Fruit fly (Drosophila melanogaster): ENCODE measurements around the gene Abl.

Gene Abl

DNA sequence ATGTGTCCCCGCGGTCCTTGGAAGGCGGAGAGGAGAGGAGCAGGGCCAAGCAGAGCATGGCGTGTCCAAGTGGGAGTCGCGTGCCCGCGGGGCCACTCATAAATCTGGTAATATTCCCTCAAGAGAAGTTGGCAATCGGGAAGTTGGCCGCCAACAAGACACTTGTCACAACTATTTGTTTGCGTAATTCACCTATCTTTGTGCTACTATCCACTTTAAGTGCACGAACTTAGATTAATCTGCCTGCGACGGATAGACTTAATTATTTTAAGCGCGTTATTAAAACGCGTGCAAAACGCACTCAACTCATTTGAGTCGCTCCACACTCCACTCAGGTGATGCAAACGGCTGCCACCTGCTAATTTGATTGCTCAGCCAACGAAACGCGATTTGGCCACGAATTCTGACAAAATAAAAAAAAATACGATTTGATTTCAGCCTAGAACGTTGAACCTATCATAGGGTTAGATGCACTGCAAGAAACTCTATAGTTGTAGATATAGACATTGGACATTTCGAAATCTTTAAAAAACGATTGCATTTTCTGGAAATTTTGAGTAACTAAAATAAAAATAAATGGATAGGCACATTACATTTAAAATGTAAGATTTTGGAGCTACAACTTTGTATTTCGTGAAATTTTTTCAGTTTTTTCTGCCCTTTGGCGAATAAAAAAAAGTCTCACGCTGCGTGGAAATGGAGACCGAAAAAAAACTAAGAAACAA, 76.5 kb downstream of the Abl start:
- TF ChIP-seq CG32264 (GFP tag; optimal IDR thresholded peaks at IDR 0.05) (no peak), rgr (GFP tag; optimal IDR thresholded peaks at IDR 0.05) (no peak), fru (GFP tag; optimal IDR thresholded peaks at IDR 0.05) (no peak), GATAd (GFP tag; optimal IDR thresholded peaks at IDR 0.05) (no peak), jim (GFP tag; optimal IDR thresholded peaks at IDR 0.05) (no peak), lola (GFP tag; optimal IDR thresholded peaks at IDR 0.05) (no peak), OdsH (GFP tag; optimal IDR thresholded peaks at IDR 0.05) (no peak), h (GFP tag; optimal IDR thresholded peaks at IDR 0.05) (no peak), CrebA (GFP tag; optimal IDR thresholded peaks at IDR 0.05; ENCODE audit: borderline replicate concordance) (no peak), foxo (GFP tag; optimal IDR thresholded peaks at IDR 0.05) (no peak), Myc (optimal IDR thresholded peaks at IDR 0.05) (no peak), Abd-B (GFP tag; optimal IDR thresholded peaks at IDR 0.05) (no peak), HLH106 (tag; optimal IDR thresholded peaks at IDR 0.05) (no peak), Jra (GFP tag; optimal IDR thresholded peaks at IDR 0.05) (no peak), Mio (GFP tag; optimal IDR thresholded peaks at IDR 0.05) (no peak), brk (GFP tag; optimal IDR thresholded peaks at IDR 0.05) (no peak), Hnf4 (GFP tag; optimal IDR thresholded peaks at IDR 0.05) (no peak)

DNA sequence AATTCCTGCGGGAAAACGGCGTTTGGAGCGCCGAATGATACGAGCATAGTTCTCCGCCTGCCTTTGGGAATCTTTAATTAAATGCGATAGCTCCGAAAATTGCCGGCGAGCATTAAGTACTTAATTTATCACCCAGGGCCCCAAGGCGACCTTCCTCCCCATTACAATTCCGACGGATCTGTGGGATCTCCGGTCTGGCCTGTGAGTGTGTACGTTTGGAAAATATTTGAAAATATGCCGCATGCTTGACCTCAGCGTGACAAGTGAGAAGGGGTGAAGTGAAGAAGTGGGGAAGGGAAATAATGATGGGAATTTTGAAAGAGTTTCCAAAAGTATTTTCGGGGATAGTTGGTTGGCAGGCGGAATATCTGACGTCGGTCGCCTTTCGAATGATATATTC, 78.2 kb downstream of the Abl start:
- TF ChIP-seq Jra (GFP tag; optimal IDR thresholded peaks at IDR 0.05) (no peak), Hr83 (GFP tag; optimal IDR thresholded peaks at IDR 0.05; ENCODE audit: poor library complexity, severe bottlenecking) (no peak), psq (GFP tag; optimal IDR thresholded peaks at IDR 0.05) (no peak), dmrt93B (GFP tag; optimal IDR thresholded peaks at IDR 0.05) (no peak), Mio (GFP tag; optimal IDR thresholded peaks at IDR 0.05) (no peak), Rel (GFP tag; optimal IDR thresholded peaks at IDR 0.05) (no peak), Rel (tag; optimal IDR thresholded peaks at IDR 0.05) (no peak), CG9705 (GFP tag; optimal IDR thresholded peaks at IDR 0.05) (no peak), Dfd (GFP tag; optimal IDR thresholded peaks at IDR 0.05) (no peak), ey (GFP tag; optimal IDR thresholded peaks at IDR 0.05) (no peak), Myc (optimal IDR thresholded peaks at IDR 0.05) (no peak), HLH106 (tag; optimal IDR thresholded peaks at IDR 0.05) (no peak), Hr78 (GFP tag; optimal IDR thresholded peaks at IDR 0.05) (no peak), GATAd (GFP tag; optimal IDR thresholded peaks at IDR 0.05) (no peak), pan (optimal IDR thresholded peaks at IDR 0.05) (no peak), tai (GFP tag; optimal IDR thresholded peaks at IDR 0.05) (no peak), fru (GFP tag; optimal IDR thresholded peaks at IDR 0.05) (no peak), dl (GFP tag; optimal IDR thresholded peaks at IDR 0.05; ENCODE audit: insufficient read depth in 1 of 2, partially characterized antibody in 2 of 2) (no peak), rgr (GFP tag; optimal IDR thresholded peaks at IDR 0.05) (no peak), Dif (GFP tag; optimal IDR thresholded peaks at IDR 0.05; ENCODE audit: partially characterized antibody) (no peak), Sp1 (GFP tag; optimal IDR thresholded peaks at IDR 0.05) (no peak)

DNA sequence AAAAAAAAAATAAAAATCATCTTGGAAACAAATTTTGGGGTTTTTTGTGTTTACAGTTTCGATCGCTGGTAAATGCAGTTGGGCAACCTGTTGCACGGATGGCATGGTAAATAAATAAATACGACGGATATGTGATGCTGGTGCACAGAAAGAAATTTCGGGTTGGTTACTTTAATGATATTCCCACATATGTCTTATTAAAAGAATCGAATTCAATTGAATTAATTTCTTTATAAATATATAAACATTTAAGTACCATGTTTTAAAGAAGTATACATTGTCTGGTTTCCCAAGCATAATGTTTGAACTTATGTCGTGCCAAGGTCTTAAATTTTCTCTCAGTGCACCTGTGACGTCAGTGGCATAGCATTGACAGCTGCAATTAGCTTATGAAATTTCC, 80.2 kb downstream of the Abl start:
- no peak for TF ChIP-seq psq (GFP tag; optimal IDR thresholded peaks at IDR 0.05)
- peak; percentile 14 for TF ChIP-seq sv (GFP tag; optimal IDR thresholded peaks at IDR 0.05)
- TF ChIP-seq Hr83 (GFP tag; optimal IDR thresholded peaks at IDR 0.05; ENCODE audit: poor library complexity, severe bottlenecking) = no peak
- TF ChIP-seq CrebA (GFP tag; optimal IDR thresholded peaks at IDR 0.05; ENCODE audit: borderline replicate concordance) = no peak
- TF ChIP-seq GATAd (GFP tag; optimal IDR thresholded peaks at IDR 0.05) = no peak

DNA sequence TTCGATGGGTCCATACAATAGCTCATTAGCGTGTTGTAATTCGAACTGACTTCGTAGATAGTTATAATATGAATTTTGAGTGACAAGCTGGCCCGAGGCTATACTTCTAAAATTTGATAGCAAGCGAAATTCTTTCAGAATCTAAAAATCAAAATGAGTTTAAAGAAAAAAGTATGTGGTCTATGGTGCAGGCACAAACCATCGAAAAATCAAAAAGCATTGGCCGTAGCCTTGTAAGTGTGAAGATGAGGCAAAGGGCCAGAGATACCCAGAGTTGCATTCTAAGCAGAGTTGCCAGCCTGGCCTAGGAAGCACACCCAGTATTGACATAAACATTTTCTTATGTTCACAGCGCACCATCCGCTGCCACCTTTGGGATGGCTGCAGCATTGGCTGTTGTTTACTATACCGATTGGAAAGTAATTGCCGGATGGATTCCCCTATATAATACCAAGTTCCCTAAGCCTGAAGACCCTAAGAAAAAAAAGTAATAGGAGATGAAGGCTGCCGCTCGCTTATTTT, 80.9 kb downstream of the Abl start, which contains the start of gene UQCR-6.4L:
Gene UQCR-6.4L (plus strand): TSS at position 51 of the 522 bp plus-strand sequence.
- TF ChIP-seq dmrt93B (GFP tag; optimal IDR thresholded peaks at IDR 0.05) = no peak
- TF ChIP-seq sv (GFP tag; optimal IDR thresholded peaks at IDR 0.05) = no peak
- no peak for TF ChIP-seq dl (GFP tag; optimal IDR thresholded peaks at IDR 0.05; ENCODE audit: insufficient read depth in 1 of 2, partially characterized antibody in 2 of 2)
- no peak for TF ChIP-seq pan (optimal IDR thresholded peaks at IDR 0.05)
- TF ChIP-seq fru (GFP tag; optimal IDR thresholded peaks at IDR 0.05) = no peak
- TF ChIP-seq jim (GFP tag; optimal IDR thresholded peaks at IDR 0.05) = no peak
- no peak for TF ChIP-seq Hr78 (GFP tag; optimal IDR thresholded peaks at IDR 0.05)

Data from whole organism, wandering third instar larva.